Comparison of ENCODE assay signal across 6 worm cellular contexts in genomic region chrII:6673894-6674293, ce11.
A peak's percentile ranks its signal among the peaks of the same experiment; 100 is the strongest.
TF ChIP-seq lines count a peak whose summit lies in the region.

Gene H43E16.1 (plus strand): TSS chrII:6674268.

TF ChIP-seq in whole organism, L1 larva, 84 proteins besides CTCF, POLR2A, EP300 and RAD21 (continues in another document):
- no peak for TF ChIP-seq nhr-11 (tag; optimal IDR thresholded peaks at IDR 0.05; lab: Kevin White, UChicago)
- no peak for TF ChIP-seq tbx-2 (tag; optimal IDR thresholded peaks at IDR 0.05; lab: Kevin White, UChicago)
- TF ChIP-seq sptf-1 (tag; optimal IDR thresholded peaks at IDR 0.05; lab: Kevin White, UChicago) = no peak
- no peak for TF ChIP-seq nhr-19 (GFP tag; conservative IDR thresholded peaks at IDR 0.05; lab: Robert Waterston, UW)
- TF ChIP-seq rnt-1 (tag; optimal IDR thresholded peaks at IDR 0.05; lab: Kevin White, UChicago) = no peak
- no peak for TF ChIP-seq mab-9 (GFP tag; IDR thresholded peaks at IDR 0.05; lab: Robert Waterston, UW)
- TF ChIP-seq efl-1 (optimal IDR thresholded peaks at IDR 0.05; lab: Kevin White, UChicago) = no peak
- peak in 1 of 2 experiments; percentile 43 for TF ChIP-seq efl-1 (GFP tag; optimal IDR thresholded peaks at IDR 0.05 in 1 of 2; lab: Kevin White, UChicago)
- no peak for TF ChIP-seq egl-27 (tag; optimal IDR thresholded peaks at IDR 0.05; lab: Kevin White, UChicago)
- TF ChIP-seq hlh-17 (GFP tag; optimal IDR thresholded peaks at IDR 0.05; lab: Kevin White, UChicago; ENCODE audit: borderline replicate concordance) = no peak
- TF ChIP-seq elt-3 (tag; optimal IDR thresholded peaks at IDR 0.05; lab: Kevin White, UChicago) = no peak
- no peak for TF ChIP-seq ceh-90 (tag; optimal IDR thresholded peaks at IDR 0.05; lab: Kevin White, UChicago)
- no peak for TF ChIP-seq zag-1 (tag; optimal IDR thresholded peaks at IDR 0.05; lab: Kevin White, UChicago)
- peak; percentile 72 for TF ChIP-seq elt-2 (tag; optimal IDR thresholded peaks at IDR 0.05; lab: Kevin White, UChicago)
- TF ChIP-seq alr-1 (tag; optimal IDR thresholded peaks at IDR 0.05; lab: Kevin White, UChicago; ENCODE audit: borderline replicate concordance) = no peak

TF ChIP-seq in whole organism, L2 larva, 48 proteins besides CTCF, POLR2A, EP300 and RAD21:
- TF ChIP-seq ZK546.5 (tag; optimal IDR thresholded peaks at IDR 0.05; lab: Kevin White, UChicago) = no peak
- TF ChIP-seq lin-11 (tag; optimal IDR thresholded peaks at IDR 0.05; lab: Kevin White, UChicago) = no peak
- TF ChIP-seq fos-1 (tag; optimal IDR thresholded peaks at IDR 0.05; lab: Kevin White, UChicago) = peak; percentile 95
- peak; percentile 45 for TF ChIP-seq sma-9 (GFP tag; optimal IDR thresholded peaks at IDR 0.05; lab: Kevin White, UChicago)
- TF ChIP-seq sma-9 (tag; optimal IDR thresholded peaks at IDR 0.05; lab: Kevin White, UChicago) = no peak
- TF ChIP-seq ceh-82 (tag; optimal IDR thresholded peaks at IDR 0.05; lab: Kevin White, UChicago) = no peak
- no peak for TF ChIP-seq nhr-237 (tag; optimal IDR thresholded peaks at IDR 0.05; lab: Kevin White, UChicago)
- no peak for TF ChIP-seq skn-1 (tag; optimal IDR thresholded peaks at IDR 0.05; lab: Kevin White, UChicago)
- no peak for TF ChIP-seq nhr-77 (tag; optimal IDR thresholded peaks at IDR 0.05; lab: Kevin White, UChicago)

TF ChIP-seq in whole organism, L3 larva, 47 proteins besides CTCF, POLR2A, EP300 and RAD21:
- TF ChIP-seq mml-1 (tag; optimal IDR thresholded peaks at IDR 0.05; lab: Kevin White, UChicago) (no peak), unc-62 (GFP tag; optimal IDR thresholded peaks at IDR 0.05; lab: Kevin White, UChicago) (no peak), nhr-77 (tag; optimal IDR thresholded peaks at IDR 0.05; lab: Kevin White, UChicago) (no peak), fkh-2 (tag; optimal IDR thresholded peaks at IDR 0.05; lab: Kevin White, UChicago) (no peak), skn-1 (tag; optimal IDR thresholded peaks at IDR 0.05; lab: Kevin White, UChicago) (no peak), elt-2 (tag; optimal IDR thresholded peaks at IDR 0.05; lab: Kevin White, UChicago) (peak; percentile 86), nhr-25 (tag; optimal IDR thresholded peaks at IDR 0.05; lab: Kevin White, UChicago) (no peak), pqm-1 (tag; optimal IDR thresholded peaks at IDR 0.05; lab: Kevin White, UChicago) (peak; percentile 62), fos-1 (tag; optimal IDR thresholded peaks at IDR 0.05; lab: Kevin White, UChicago) (no peak), nhr-43 (tag; optimal IDR thresholded peaks at IDR 0.05; lab: Kevin White, UChicago; ENCODE audit: poor library complexity, severe bottlenecking) (no peak), jun-1 (tag; optimal IDR thresholded peaks at IDR 0.05; lab: Kevin White, UChicago) (no peak), pha-4 (tag; optimal IDR thresholded peaks at IDR 0.05; lab: Kevin White, UChicago) (no peak), daf-12 (tag; optimal IDR thresholded peaks at IDR 0.05; lab: Kevin White, UChicago) (no peak)

TF ChIP-seq in whole organism, L4 larva, 104 proteins besides CTCF, POLR2A, EP300 and RAD21 (continues in another document):
- TF ChIP-seq daf-16 (GFP tag; optimal IDR thresholded peaks at IDR 0.05; lab: Kevin White, UChicago) (no peak), daf-16 (tag; optimal IDR thresholded peaks at IDR 0.05; lab: Kevin White, UChicago) (peak; percentile 57), zip-2 (tag; optimal IDR thresholded peaks at IDR 0.05; lab: Kevin White, UChicago) (no peak), madf-9 (GFP tag; conservative IDR thresholded peaks at IDR 0.05; lab: Robert Waterston, UW) (no peak), saeg-2 (GFP tag; IDR thresholded peaks at IDR 0.05; lab: Robert Waterston, UW) (no peak), ama-1 (optimal IDR thresholded peaks at IDR 0.05; lab: Kevin White, UChicago) (no peak), nhr-28 (tag; optimal IDR thresholded peaks at IDR 0.05; lab: Kevin White, UChicago) (peak; percentile 63), D1046.2 (GFP tag; IDR thresholded peaks at IDR 0.05; lab: Robert Waterston, UW) (no peak), rbr-2 (tag; optimal IDR thresholded peaks at IDR 0.05; lab: Kevin White, UChicago) (no peak), lin-13 (GFP tag; optimal IDR thresholded peaks at IDR 0.05; lab: Kevin White, UChicago) (no peak), lir-3 (tag; optimal IDR thresholded peaks at IDR 0.05; lab: Kevin White, UChicago) (no peak), daf-19 (GFP tag; conservative IDR thresholded peaks at IDR 0.05; lab: Robert Waterston, UW) (no peak), ZK546.5 (tag; optimal IDR thresholded peaks at IDR 0.05; lab: Kevin White, UChicago) (no peak), aly-2 (tag; optimal IDR thresholded peaks at IDR 0.05; lab: Kevin White, UChicago) (no peak), T20F7.1 (GFP tag; optimal IDR thresholded peaks at IDR 0.05; lab: Kevin White, UChicago) (no peak), lim-7 (GFP tag; IDR thresholded peaks at IDR 0.05; lab: Robert Waterston, UW) (no peak), daf-8 (GFP tag; IDR thresholded peaks at IDR 0.05; lab: Robert Waterston, UW) (no peak), tra-1 (GFP tag; IDR thresholded peaks at IDR 0.05; lab: Robert Waterston, UW) (no peak), nhr-10 (tag; optimal IDR thresholded peaks at IDR 0.05; lab: Kevin White, UChicago) (no peak), nhr-6 (tag; optimal IDR thresholded peaks at IDR 0.05; lab: Kevin White, UChicago) (no peak), cey-2 (tag; optimal IDR thresholded peaks at IDR 0.05; lab: Kevin White, UChicago; ENCODE audit: borderline replicate concordance, insufficient read depth) (no peak)

TF ChIP-seq in whole organism, mixed stage, embryonic, 35 proteins besides CTCF, POLR2A, EP300 and RAD21:
- no peak for TF ChIP-seq lsy-2 (tag; optimal IDR thresholded peaks at IDR 0.05; lab: Kevin White, UChicago)
- TF ChIP-seq zip-8 (tag; optimal IDR thresholded peaks at IDR 0.05; lab: Kevin White, UChicago) = peak; percentile 97

TF ChIP-seq in whole organism, young adult, 124 proteins besides CTCF, POLR2A, EP300 and RAD21:
- TF ChIP-seq rec-8 (tag; optimal IDR thresholded peaks at IDR 0.05; lab: Kevin White, UChicago) (no peak), nhr-80 (tag; optimal IDR thresholded peaks at IDR 0.05; lab: Kevin White, UChicago) (peak; percentile 64)
